Worm (Caenorhabditis elegans) whole organism, L4 larva: Measurements from ENCODE around the gene T25D1.1.

Experiments used
- F44E2.7 ChIP-seq: fragments of 200-800 bp; sonication (Bioruptor generic); IDR thresholded peaks from 2 replicates; pipeline ENCODE4 v2.1.2; 2022; ENCODE audit warnings: missing genetic modification characterization, missing compliant biosample characterization
- R02D3.7 ChIP-seq: fragments of 150-350 bp; sonication (generic microtip); optimal IDR thresholded peaks from 3 replicates; lab custom pipeline; 2014; ENCODE audit warnings: missing biosample characterization, missing genetic modification characterization
- T20F7.1 ChIP-seq: fragments of 200-800 bp; sonication (Bioruptor generic); optimal IDR thresholded peaks from 2 replicates; lab custom pipeline; 2018; ENCODE audit warnings: mild to moderate bottlenecking, missing genetic modification characterization, missing compliant biosample characterization
- T26A8.4 ChIP-seq: fragments of 200-800 bp; sonication (Bioruptor generic); IDR thresholded peaks from 2 replicates; pipeline ENCODE4 v1.3.6; 2022; ENCODE audit warnings: missing genetic modification characterization, missing compliant biosample characterization
- ZK337.2 ChIP-seq: fragments of 200-800 bp; sonication (Bioruptor generic); IDR thresholded peaks from 2 replicates; pipeline ENCODE4 v1.3.6; 2022; ENCODE audit warnings: missing genetic modification reagents, missing genetic modification characterization, missing compliant biosample characterization
- ZK546.5 ChIP-seq, 2 experiments: sonication (generic microtip); optimal IDR thresholded peaks; 2 replicates each; lab custom pipeline; 2017; ENCODE audit warnings: missing biosample characterization in 2 of 2, missing genetic modification characterization in 2 of 2
- aha-1 ChIP-seq: fragments of 150-350 bp; peaks from one replicate; lab custom pipeline; 2014; ENCODE audit warnings: missing biosample characterization, missing genetic modification characterization
- aly-2 ChIP-seq: sonication (generic microtip); optimal IDR thresholded peaks from 2 replicates; lab custom pipeline; 2018; ENCODE audit warnings: missing biosample characterization, missing genetic modification characterization
- attf-4 ChIP-seq: sonication (generic microtip); optimal IDR thresholded peaks from 3 replicates; lab custom pipeline; 2017; ENCODE audit warnings: missing biosample characterization, missing genetic modification characterization
- ceh-82 ChIP-seq: sonication (generic microtip); optimal IDR thresholded peaks from 2 replicates; lab custom pipeline; 2017; ENCODE audit warnings: missing biosample characterization, missing genetic modification characterization
- daf-16 ChIP-seq, 3 experiments: sonication (generic microtip); optimal IDR thresholded peaks; 2 replicates each; lab custom pipeline; 2016 to 2017; ENCODE audit warnings: missing genetic modification characterization in 3 of 3, missing genetic modification reagents in 3 of 3, mild to moderate bottlenecking in 2 of 3, missing compliant biosample characterization in 2 of 3, missing biosample characterization in 1 of 3, moderate library complexity in 1 of 3
- daf-19 ChIP-seq: fragments of 200-800 bp; sonication (Bioruptor generic); conservative IDR thresholded peaks from 2 replicates; pipeline ENCODE4 v1.3.6; 2022; ENCODE audit warnings: missing genetic modification characterization, missing compliant biosample characterization
- dmd-6 ChIP-seq: fragments of 200-800 bp; sonication (Bioruptor generic); IDR thresholded peaks from 2 replicates; pipeline ENCODE4 v1.3.6; 2022; ENCODE audit warnings: missing genetic modification reagents, missing genetic modification characterization, missing compliant biosample characterization
- dmd-8 ChIP-seq: fragments of 200-800 bp; sonication (Bioruptor generic); IDR thresholded peaks from 2 replicates; pipeline ENCODE4 v1.3.6; 2022; ENCODE audit warnings: missing genetic modification characterization, missing compliant biosample characterization
- duxl-1 ChIP-seq: sonication (generic microtip); optimal IDR thresholded peaks from 2 replicates; lab custom pipeline; 2016; ENCODE audit warnings: mild to moderate bottlenecking, missing genetic modification characterization, moderate library complexity, missing compliant biosample characterization; ENCODE audit not compliant: poor library complexity
- dve-1 ChIP-seq: sonication (generic microtip); optimal IDR thresholded peaks from 2 replicates; lab custom pipeline; 2017; ENCODE audit warnings: antibody characterized with exemption, mild to moderate bottlenecking, missing genetic modification characterization, missing compliant biosample characterization; ENCODE audit not compliant: insufficient read depth
- hlh-11 ChIP-seq: fragments of 200-800 bp; sonication (Bioruptor generic); optimal IDR thresholded peaks from 2 replicates; lab custom pipeline; 2018; ENCODE audit warnings: mild to moderate bottlenecking, missing genetic modification characterization, missing compliant biosample characterization
- hlh-30 ChIP-seq: sonication (generic microtip); optimal IDR thresholded peaks from 2 replicates; lab custom pipeline; 2017; ENCODE audit warnings: antibody characterized with exemption, mild to moderate bottlenecking, missing genetic modification characterization, missing compliant biosample characterization; ENCODE audit not compliant: insufficient read depth
- hmg-1.1 ChIP-seq: fragments of 200-800 bp; sonication (Bioruptor generic); IDR thresholded peaks from 2 replicates; pipeline ENCODE4 v1.3.6; 2022; ENCODE audit warnings: missing genetic modification reagents, missing genetic modification characterization, missing compliant biosample characterization
- lim-7 ChIP-seq: fragments of 200-800 bp; sonication (Bioruptor generic); IDR thresholded peaks from 2 replicates; pipeline ENCODE4 v1.3.6; 2022; ENCODE audit warnings: missing genetic modification characterization, missing compliant biosample characterization
- lin-1 ChIP-seq: fragments of 200-800 bp; sonication (Bioruptor generic); IDR thresholded peaks from 2 replicates; pipeline ENCODE4 v1.3.6; 2022; ENCODE audit warnings: missing genetic modification reagents, missing genetic modification characterization, missing compliant biosample characterization
- lin-15B ChIP-seq: fragments of 150-350 bp; sonication (generic microtip); optimal IDR thresholded peaks from 3 replicates; lab custom pipeline; 2014; ENCODE audit warnings: missing biosample characterization, missing genetic modification characterization
- lsy-2 ChIP-seq, 2 experiments: fragments of 150-350 bp in 1 of 2; sonication (generic microtip) in 1 of 2; optimal IDR thresholded peaks; 2 replicates each; lab custom pipeline; 2014 to 2017; ENCODE audit warnings: missing biosample characterization in 2 of 2, missing genetic modification characterization in 2 of 2
- madf-5 ChIP-seq, 2 experiments: fragments of 200-800 bp; sonication (Bioruptor generic); IDR thresholded peaks; 2 replicates each; pipeline ENCODE4 v1.3.6; 2022; ENCODE audit warnings: missing compliant biosample characterization in 2 of 2, missing genetic modification characterization in 2 of 2
- madf-9 ChIP-seq: fragments of 200-800 bp; sonication (Bioruptor generic); conservative IDR thresholded peaks from 2 replicates; pipeline ENCODE4 v1.3.6; 2022; ENCODE audit warnings: missing genetic modification reagents, missing genetic modification characterization, missing compliant biosample characterization
- mep-1 ChIP-seq: fragments of 150-350 bp; sonication (generic microtip); optimal IDR thresholded peaks from 3 replicates; lab custom pipeline; 2014; ENCODE audit warnings: missing biosample characterization, missing genetic modification characterization
- mes-2 ChIP-seq: sonication (generic microtip); optimal IDR thresholded peaks from 2 replicates; lab custom pipeline; 2016; ENCODE audit warnings: missing genotype, mild to moderate bottlenecking, missing genetic modification characterization, missing compliant biosample characterization; ENCODE audit not compliant: poor library complexity, severe bottlenecking
- nhr-111 ChIP-seq: fragments of 200-800 bp; sonication (Bioruptor generic); optimal IDR thresholded peaks from 2 replicates; lab custom pipeline; 2018; ENCODE audit warnings: mild to moderate bottlenecking, missing genetic modification characterization, missing compliant biosample characterization
- nhr-28 ChIP-seq: fragments of 150-350 bp; optimal IDR thresholded peaks from 2 replicates; lab custom pipeline; 2014; ENCODE audit warnings: missing biosample characterization, missing genetic modification characterization
- nhr-42 ChIP-seq: fragments of 200-800 bp; sonication (Bioruptor generic); IDR thresholded peaks from 2 replicates; pipeline ENCODE4 v1.3.6; 2022; ENCODE audit warnings: missing genetic modification characterization, missing compliant biosample characterization
- nhr-48 ChIP-seq: sonication (generic microtip); optimal IDR thresholded peaks from 2 replicates; lab custom pipeline; 2016; ENCODE audit warnings: mild to moderate bottlenecking, missing genetic modification characterization, missing compliant biosample characterization
- nhr-76 ChIP-seq: fragments of 150-350 bp; optimal IDR thresholded peaks from 2 replicates; lab custom pipeline; 2014; ENCODE audit warnings: missing biosample characterization, missing genetic modification characterization
- nhr-77 ChIP-seq: fragments of 150-350 bp; optimal IDR thresholded peaks from 2 replicates; lab custom pipeline; 2014; ENCODE audit warnings: missing biosample characterization, missing genetic modification characterization
- pha-4 ChIP-seq, 2 experiments: fragments of 150-350 bp in 1 of 2; fragments of 200-800 bp in 1 of 2; sonication (Bioruptor generic) in 1 of 2; IDR thresholded peaks in 1 of 2; optimal IDR thresholded peaks in 1 of 2; 2 replicates each; pipeline versions ENCODE4 v1.3.6 to Lab custom; 2014 to 2022; ENCODE audit warnings: missing genetic modification characterization in 2 of 2, missing genetic modification reagents in 2 of 2, missing biosample characterization in 1 of 2, missing compliant biosample characterization in 1 of 2
- sdz-12 ChIP-seq: fragments of 200-800 bp; sonication (Bioruptor generic); optimal IDR thresholded peaks from 2 replicates; lab custom pipeline; 2018; ENCODE audit warnings: mild to moderate bottlenecking, missing genetic modification characterization, missing compliant biosample characterization
- tra-1 ChIP-seq: fragments of 200-800 bp; sonication (Bioruptor generic); IDR thresholded peaks from 2 replicates; pipeline ENCODE4 v1.3.6; 2022; ENCODE audit warnings: missing genetic modification reagents, missing genetic modification characterization, missing compliant biosample characterization
- unc-130 ChIP-seq: sonication (generic microtip); optimal IDR thresholded peaks from 2 replicates; lab custom pipeline; 2016; ENCODE audit warnings: missing genetic modification reagents, missing genetic modification characterization, missing compliant biosample characterization
- unc-39 ChIP-seq: sonication (generic microtip); optimal IDR thresholded peaks from 2 replicates; lab custom pipeline; 2017; ENCODE audit warnings: missing biosample characterization, missing genetic modification characterization
- vab-7 ChIP-seq: fragments of 200-800 bp; sonication (Bioruptor generic); IDR thresholded peaks from 2 replicates; pipeline ENCODE4 v1.3.6; 2022; ENCODE audit warnings: missing genetic modification reagents, missing genetic modification characterization, missing compliant biosample characterization
- ztf-11 ChIP-seq: fragments of 150-350 bp; optimal IDR thresholded peaks from 2 replicates; lab custom pipeline; 2014; ENCODE audit warnings: missing biosample characterization, missing genetic modification characterization
- ztf-7 ChIP-seq: fragments of 150-350 bp; optimal IDR thresholded peaks from 2 replicates; lab custom pipeline; 2014; ENCODE audit warnings: missing biosample characterization, missing genetic modification characterization

The T25D1.1 gene

ce11 chrX:16555726-16556125 lies 36.1 kb downstream of the T25D1.1 start:
- TF ChIP-seq aha-1 = peak; percentile 57
- no peak for TF ChIP-seq ceh-82 (tag; lab: Kevin White, UChicago)

ce11 chrX:16558117-16558516 lies 38.5 kb downstream of the T25D1.1 start, which contains the start of gene K08B5.1:
K08B5.1 (plus strand) TSS chrX:16558434.
- TF ChIP-seq hlh-11 (tag; lab: Kevin White, UChicago) = peak; percentile 26
- no peak for TF ChIP-seq nhr-42

- TF ChIP-seq nhr-48 (tag; lab: Kevin White, UChicago) (peak; percentile 6), T26A8.4 (GFP tag; lab: Robert Waterston, UW) (0 out of 2 replicates have a peak, but pooled peaks have one; percentile 28), unc-130 (peak; percentile 9), unc-39 (tag; lab: Kevin White, UChicago) (no peak), nhr-111 (GFP tag; lab: Kevin White, UChicago) (no peak), daf-16 (GFP tag; optimal IDR thresholded peaks at IDR 0.05; lab: Kevin White, UChicago) (peak in 1 of 2 experiments; percentile 46), daf-16 (tag; optimal IDR thresholded peaks at IDR 0.05; lab: Kevin White, UChicago) (peak; percentile 44), pha-4 (GFP tag; IDR thresholded peaks at IDR 0.05; lab: Robert Waterston, UW) (peak; percentile 48; the same call in 1 of the 2 replicates), pha-4 (tag; optimal IDR thresholded peaks at IDR 0.05; lab: Kevin White, UChicago) (no peak), ztf-11 (no peak), hlh-30 (tag; lab: Kevin White, UChicago) (peak; percentile 34), mep-1 (tag; lab: Kevin White, UChicago) (peak; percentile 64), lin-15B (tag; lab: Kevin White, UChicago) (no peak), dmd-8 (0 out of 2 replicates have a peak, but pooled peaks have one; percentile 54), daf-19 (GFP tag; lab: Robert Waterston, UW) (0 out of 2 replicates have a peak, but pooled peaks have one; percentile 19), sdz-12 (GFP tag; lab: Kevin White, UChicago) (no peak), lsy-2 (tag; optimal IDR thresholded peaks at IDR 0.05; lab: Kevin White, UChicago) (peak in 1 of 2 experiments; percentile 52), dmd-6 (GFP tag; lab: Robert Waterston, UW) (peak; percentile 47), madf-5 (GFP tag; IDR thresholded peaks at IDR 0.05; lab: Robert Waterston, UW) (no peak), lim-7 (GFP tag; lab: Robert Waterston, UW) (peak; percentile 69), hmg-1.1 (GFP tag; lab: Robert Waterston, UW) (peak; percentile 55; the same call in 1 of the 2 replicates), F44E2.7 (GFP tag; lab: Robert Waterston, UW) (no peak), attf-4 (tag; lab: Kevin White, UChicago) (no peak), nhr-77 (tag; lab: Kevin White, UChicago) (peak; percentile 9), dve-1 (tag; lab: Kevin White, UChicago) (peak; percentile 62), duxl-1 (tag; lab: Kevin White, UChicago) (peak; percentile 52), vab-7 (peak; percentile 66), T20F7.1 (GFP tag; lab: Kevin White, UChicago) (peak; percentile 42), nhr-28 (tag; lab: Kevin White, UChicago) (peak; percentile 27), mes-2 (tag; lab: Kevin White, UChicago) (peak; percentile 57), tra-1 (GFP tag; lab: Robert Waterston, UW) (peak; percentile 40; the same call in 1 of the 2 replicates), aly-2 (no peak), R02D3.7 (tag; lab: Kevin White, UChicago) (no peak), lin-1 (GFP tag; lab: Robert Waterston, UW) (peak; percentile 50; the same call in 1 of the 2 replicates), nhr-76 (tag; lab: Kevin White, UChicago) (no peak), madf-9 (GFP tag; lab: Robert Waterston, UW) (0 out of 2 replicates have a peak, but pooled peaks have one; percentile 24), ztf-7 (peak; percentile 41), hlh-11 (tag; lab: Kevin White, UChicago) (peak; percentile 45), ZK337.2 (GFP tag; lab: Robert Waterston, UW) (0 out of 2 replicates have a peak, but pooled peaks have one; percentile 27), ZK546.5 (tag; optimal IDR thresholded peaks at IDR 0.05; lab: Kevin White, UChicago) (no peak)
These were observed 39.2 kb downstream of the T25D1.1 start for ce11 chrX:16558776-16559175.
